Fruit fly (Drosophila melanogaster) whole organism, embryonic: ENCODE measurements around the gene Ir75d.

Source experiments
- Abd-B ChIP-seq: fragments of 200-800 bp; sonication (Bioruptor generic); optimal IDR thresholded peaks from 2 replicates; lab custom pipeline; 2018; ENCODE audit warnings: missing biosample characterization, mild to moderate bottlenecking, missing genetic modification characterization, moderate library complexity
- Awh ChIP-seq: fragments of 200-800 bp; sonication (Bioruptor generic); IDR thresholded peaks from 2 replicates; pipeline ENCODE4, ENCODE4 v1.3.6; 2022; ENCODE audit warnings: missing biosample characterization, missing genetic modification characterization
- B-H2 ChIP-seq: fragments of 200-800 bp; sonication (Bioruptor generic); optimal IDR thresholded peaks from 2 replicates; lab custom pipeline; 2018; ENCODE audit warnings: missing biosample characterization, mild to moderate bottlenecking, missing genetic modification characterization
- CG10147 ChIP-seq: fragments of 200-800 bp; sonication (Bioruptor generic); optimal IDR thresholded peaks from 2 replicates; lab custom pipeline; 2019; ENCODE audit warnings: missing biosample characterization, mild to moderate bottlenecking, missing genetic modification characterization, moderate library complexity
- CG11560 ChIP-seq: fragments of 200-800 bp; sonication (Bioruptor generic); IDR thresholded peaks from 3 replicates; pipeline ENCODE4 v1.3.6; 2022; ENCODE audit warnings: missing biosample characterization, missing genetic modification characterization
- CG11696 ChIP-seq: fragments of 200-800 bp; sonication (Bioruptor generic); IDR thresholded peaks from 2 replicates; pipeline ENCODE4 v1.3.6; 2022; ENCODE audit warnings: missing biosample characterization, missing genetic modification characterization
- CG12071 ChIP-seq: fragments of 200-800 bp; sonication (Bioruptor generic); optimal IDR thresholded peaks from 3 replicates; lab custom pipeline; 2018; ENCODE audit warnings: missing biosample characterization, mild to moderate bottlenecking, missing genetic modification characterization
- CG12236 ChIP-seq: fragments of 200-800 bp; sonication (Bioruptor generic); optimal IDR thresholded peaks from 2 replicates; lab custom pipeline; 2016; ENCODE audit warnings: missing biosample characterization, missing genetic modification characterization
- CG13123 ChIP-seq: fragments of 200-800 bp; sonication (Bioruptor generic); optimal IDR thresholded peaks from 2 replicates; lab custom pipeline; 2016; ENCODE audit warnings: missing biosample characterization, missing genetic modification characterization
- CG14014 ChIP-seq: fragments of 200-800 bp; sonication (Bioruptor generic); IDR thresholded peaks from 2 replicates; pipeline ENCODE4 v1.3.6; 2022; ENCODE audit warnings: missing biosample characterization, missing genetic modification characterization
- CG15011 ChIP-seq: fragments of 200-800 bp; sonication (Bioruptor generic); optimal IDR thresholded peaks from 3 replicates; lab custom pipeline; 2018; ENCODE audit warnings: missing biosample characterization, mild to moderate bottlenecking, missing genetic modification characterization
- CG15479 ChIP-seq: fragments of 200-800 bp; sonication (Bioruptor generic); optimal IDR thresholded peaks from 3 replicates; lab custom pipeline; 2019; ENCODE audit warnings: missing biosample characterization, mild to moderate bottlenecking, missing genetic modification characterization, moderate library complexity
- CG17359 ChIP-seq: fragments of 200-800 bp; sonication (Bioruptor generic); optimal IDR thresholded peaks from 3 replicates; lab custom pipeline; 2018; ENCODE audit warnings: missing biosample characterization, mild to moderate bottlenecking, missing genetic modification characterization, moderate library complexity
- CG17361 ChIP-seq: fragments of 200-800 bp; sonication (Bioruptor generic); IDR thresholded peaks from 3 replicates; pipeline ENCODE4 v1.3.6; 2022; ENCODE audit warnings: missing biosample characterization, missing genetic modification characterization
- CG17802 ChIP-seq: fragments of 200-800 bp; sonication (Bioruptor generic); optimal IDR thresholded peaks from 2 replicates; lab custom pipeline; 2018; ENCODE audit warnings: missing biosample characterization, mild to moderate bottlenecking, missing genetic modification characterization, moderate library complexity
- CG18764 ChIP-seq: fragments of 200-800 bp; sonication (Bioruptor generic); optimal IDR thresholded peaks from 3 replicates; lab custom pipeline; 2016; ENCODE audit warnings: missing biosample characterization, missing genetic modification characterization
- CG2889 ChIP-seq: fragments of 200-800 bp; sonication (Bioruptor generic); IDR thresholded peaks from 3 replicates; pipeline ENCODE4 v1.3.6; 2022; ENCODE audit warnings: missing biosample characterization, missing genetic modification characterization
- CG32767 ChIP-seq: fragments of 200-800 bp; sonication (Bioruptor generic); IDR thresholded peaks from 2 replicates; pipeline ENCODE4 v1.3.6; 2022; ENCODE audit warnings: missing biosample characterization, missing genetic modification characterization
- CG3995 ChIP-seq: fragments of 200-800 bp; sonication (Bioruptor generic); optimal IDR thresholded peaks from 3 replicates; lab custom pipeline; 2016; ENCODE audit warnings: missing biosample characterization, missing genetic modification characterization
- CG6654 ChIP-seq: fragments of 200-800 bp; sonication (Bioruptor generic); optimal IDR thresholded peaks from 2 replicates; lab custom pipeline; 2017; ENCODE audit warnings: missing biosample characterization, mild to moderate bottlenecking, missing genetic modification characterization
- CG8089 ChIP-seq: fragments of 200-800 bp; sonication (Bioruptor generic); optimal IDR thresholded peaks from 3 replicates; lab custom pipeline; 2016; ENCODE audit warnings: missing biosample characterization, missing genetic modification characterization
- CG8359 ChIP-seq: fragments of 200-800 bp; sonication (Bioruptor generic); optimal IDR thresholded peaks from 2 replicates; lab custom pipeline; 2017; ENCODE audit warnings: missing biosample characterization, mild to moderate bottlenecking, missing genetic modification characterization, borderline replicate concordance
- CG9932 ChIP-seq: fragments of 200-800 bp; sonication (Bioruptor generic); IDR thresholded peaks from 2 replicates; pipeline ENCODE4 v1.3.6; 2022; ENCODE audit warnings: missing biosample characterization, missing genetic modification characterization
- CoRest ChIP-seq: fragments of 200-800 bp; sonication (Bioruptor generic); optimal IDR thresholded peaks from 3 replicates; lab custom pipeline; 2018; ENCODE audit warnings: missing biosample characterization, mild to moderate bottlenecking, missing genetic modification characterization, moderate library complexity
- Deaf1 ChIP-seq: fragments of 200-800 bp; optimal IDR thresholded peaks from 3 replicates; lab custom pipeline; 2019; ENCODE audit warnings: missing biosample characterization, mild to moderate bottlenecking, missing genetic modification characterization, moderate library complexity
- Elba2 ChIP-seq: fragments of 200-800 bp; sonication (Bioruptor generic); optimal IDR thresholded peaks from 3 replicates; lab custom pipeline; 2016; ENCODE audit warnings: missing biosample characterization, missing genetic modification characterization
- HLH54F ChIP-seq: fragments of 200-800 bp; sonication (Bioruptor generic); optimal IDR thresholded peaks from 3 replicates; lab custom pipeline; 2016; ENCODE audit warnings: missing biosample characterization, missing genetic modification characterization
- Hr39 ChIP-seq: fragments of >200 bp; optimal IDR thresholded peaks from 2 replicates; lab custom pipeline; 2017
- Mad ChIP-seq: fragments of 200-800 bp; sonication (Bioruptor generic); optimal IDR thresholded peaks from 2 replicates; lab custom pipeline; 2016; ENCODE audit warnings: missing biosample characterization, missing genetic modification characterization
- Nf-YA ChIP-seq: fragments of 200-800 bp; sonication (Bioruptor generic); IDR thresholded peaks from 2 replicates; pipeline ENCODE4 v1.3.6; 2022; ENCODE audit warnings: missing biosample characterization, missing genetic modification characterization
- Side ChIP-seq: fragments of 200-800 bp; sonication (Bioruptor generic); optimal IDR thresholded peaks from 2 replicates; lab custom pipeline; 2016; ENCODE audit warnings: missing biosample characterization, missing genetic modification characterization
- YL-1 ChIP-seq: fragments of 200-800 bp; sonication (Bioruptor generic); optimal IDR thresholded peaks from 3 replicates; lab custom pipeline; 2017; ENCODE audit warnings: missing biosample characterization, mild to moderate bottlenecking, missing genetic modification characterization
- aop ChIP-seq: fragments of 200-800 bp; sonication (Bioruptor generic); IDR thresholded peaks from 2 replicates; pipeline ENCODE4 v1.3.6; 2022; ENCODE audit warnings: missing biosample characterization, missing genetic modification characterization
- ase ChIP-seq: fragments of 200-800 bp; sonication (Bioruptor generic); IDR thresholded peaks from 3 replicates; pipeline ENCODE4 v1.3.6; 2022; ENCODE audit warnings: missing biosample characterization, missing genetic modification characterization
- bcd ChIP-seq: fragments of 200-800 bp; sonication (Bioruptor generic); optimal IDR thresholded peaks from 2 replicates; lab custom pipeline; 2017; ENCODE audit warnings: missing biosample characterization, mild to moderate bottlenecking, missing genetic modification characterization
- chn ChIP-seq: fragments of 200-800 bp; sonication (Bioruptor generic); optimal IDR thresholded peaks from 2 replicates; lab custom pipeline; 2016; ENCODE audit warnings: missing biosample characterization, missing genetic modification characterization
- esg ChIP-seq: fragments of 200-800 bp; sonication (Bioruptor generic); conservative IDR thresholded peaks from 2 replicates; pipeline ENCODE4 v1.3.6; 2022; ENCODE audit warnings: missing biosample characterization, missing genetic modification characterization
- eyg ChIP-seq: fragments of 200-800 bp; sonication (Bioruptor generic); optimal IDR thresholded peaks from 3 replicates; lab custom pipeline; 2016; ENCODE audit warnings: missing biosample characterization, missing genetic modification characterization
- fu2 ChIP-seq: fragments of 200-800 bp; sonication (Bioruptor generic); optimal IDR thresholded peaks from 2 replicates; lab custom pipeline; 2016; ENCODE audit warnings: missing biosample characterization, missing genetic modification characterization
- gce ChIP-seq: fragments of 200-800 bp; sonication (Bioruptor generic); IDR thresholded peaks from 3 replicates; pipeline ENCODE4 v1.3.6; 2022; ENCODE audit warnings: missing biosample characterization, missing genetic modification characterization
- grau ChIP-seq: fragments of 200-800 bp; optimal IDR thresholded peaks from 3 replicates; lab custom pipeline; 2019; ENCODE audit warnings: missing biosample characterization, mild to moderate bottlenecking, missing genetic modification characterization, moderate library complexity
- gsb-n ChIP-seq: fragments of 200-800 bp; sonication (Bioruptor generic); optimal IDR thresholded peaks from 3 replicates; lab custom pipeline; 2018; ENCODE audit warnings: missing biosample characterization, mild to moderate bottlenecking, missing genetic modification characterization
- hkb ChIP-seq, 2 experiments: fragments of 200-800 bp in 1 of 2; fragments of >200 bp in 1 of 2; sonication (Bioruptor generic) in 1 of 2; IDR thresholded peaks in 1 of 2; optimal IDR thresholded peaks in 1 of 2; 2 replicates each; pipeline versions ENCODE4 v1.3.6 to Lab custom; 2017 to 2022; ENCODE audit warnings: missing biosample characterization in 1 of 2, missing genetic modification characterization in 1 of 2
- ken ChIP-seq: fragments of 200-800 bp; sonication (Bioruptor generic); IDR thresholded peaks from 3 replicates; pipeline ENCODE4 v1.3.6; 2022; ENCODE audit warnings: missing biosample characterization, missing genetic modification characterization
- nerfin-1 ChIP-seq: fragments of 200-800 bp; sonication (Bioruptor generic); optimal IDR thresholded peaks from 3 replicates; lab custom pipeline; 2019; ENCODE audit warnings: missing biosample characterization, mild to moderate bottlenecking, missing genetic modification characterization, moderate library complexity
- otp ChIP-seq: fragments of 200-800 bp; sonication (Bioruptor generic); IDR thresholded peaks from 3 replicates; pipeline ENCODE4, ENCODE4 v1.3.6; 2022; ENCODE audit warnings: missing biosample characterization, missing genetic modification characterization
- pb ChIP-seq: fragments of 200-800 bp; sonication (Bioruptor generic); optimal IDR thresholded peaks from 3 replicates; lab custom pipeline; 2016; ENCODE audit warnings: missing biosample characterization, missing genetic modification characterization
- pfk ChIP-seq: fragments of 200-800 bp; sonication (Bioruptor generic); optimal IDR thresholded peaks from 2 replicates; lab custom pipeline; 2018; ENCODE audit warnings: missing biosample characterization, mild to moderate bottlenecking, missing genetic modification characterization, moderate library complexity
- tio ChIP-seq: fragments of 200-800 bp; sonication (Bioruptor generic); optimal IDR thresholded peaks from 2 replicates; lab custom pipeline; 2017; ENCODE audit warnings: missing biosample characterization, missing genetic modification characterization, inconsistent platforms
- trem ChIP-seq: fragments of 200-800 bp; optimal IDR thresholded peaks from 3 replicates; lab custom pipeline; 2019; ENCODE audit warnings: missing biosample characterization, mild to moderate bottlenecking, missing genetic modification characterization, moderate library complexity
- ttk ChIP-seq: fragments of 200-800 bp; sonication (Bioruptor generic); IDR thresholded peaks from 2 replicates; pipeline ENCODE4 v2.1.2; 2022; ENCODE audit warnings: missing biosample characterization, missing genetic modification characterization
- unc-4 ChIP-seq: fragments of 200-800 bp; sonication (Bioruptor generic); IDR thresholded peaks from 2 replicates; pipeline ENCODE4 v1.3.6; 2022; ENCODE audit warnings: missing biosample characterization, missing genetic modification characterization; ENCODE audit not compliant: partially characterized antibody
- yki ChIP-seq: fragments of >200 bp; optimal IDR thresholded peaks from 3 replicates; lab custom pipeline; 2018

Ir75d gene

DNA sequence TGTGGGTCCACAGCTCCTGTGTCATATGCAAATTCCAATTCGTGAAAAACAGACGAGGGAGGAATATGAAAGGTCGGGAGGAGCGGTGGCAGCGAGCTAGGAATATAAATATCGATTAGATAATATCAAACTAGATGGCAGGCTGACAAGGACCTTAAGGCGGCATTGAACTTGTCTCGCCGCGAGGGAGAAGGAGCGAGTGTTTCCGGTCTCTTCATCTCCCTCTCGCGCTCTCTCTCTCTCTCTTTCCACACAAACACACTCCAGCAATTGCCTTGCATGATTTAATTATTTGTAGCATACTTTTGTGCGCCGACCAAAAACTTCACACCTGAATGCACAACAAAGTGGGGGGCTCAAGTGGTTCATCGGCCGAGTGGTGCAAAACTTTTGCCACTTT is 36.0 kb upstream of the Ir75d start (continued):
- TF ChIP-seq ttk: 0 out of 2 replicates have a peak, but pooled peaks have one; percentile 18
- peak; percentile 11 for TF ChIP-seq bcd (GFP tag; lab: Kevin White, UChicago)
- TF ChIP-seq nerfin-1 (tag; lab: Kevin White, UChicago): no peak
- TF ChIP-seq CG11560: no peak
- TF ChIP-seq Elba2: no peak
- TF ChIP-seq CG18764 (GFP tag; lab: Kevin White, UChicago): no peak
- TF ChIP-seq CG17359 (tag; lab: Kevin White, UChicago): no peak
- no peak for TF ChIP-seq fu2 (GFP tag; lab: Kevin White, UChicago)
- no peak for TF ChIP-seq grau (tag; lab: Kevin White, UChicago)
- no peak for TF ChIP-seq CG3995 (GFP tag; lab: Kevin White, UChicago)
- no peak for TF ChIP-seq CG9932 (GFP tag; lab: Robert Waterston, UW)
- TF ChIP-seq CG10147 (GFP tag; lab: Kevin White, UChicago): no peak
- TF ChIP-seq CG14014: no peak
- TF ChIP-seq pfk (GFP tag; lab: Kevin White, UChicago): no peak
- no peak for TF ChIP-seq CG8359 (GFP tag; lab: Kevin White, UChicago)
- TF ChIP-seq CG15011 (GFP tag; lab: Kevin White, UChicago): no peak
- TF ChIP-seq pb (GFP tag; lab: Kevin White, UChicago): no peak
- no peak for TF ChIP-seq gce (GFP tag; lab: Robert Waterston, UW)
- TF ChIP-seq Hr39: no peak
- TF ChIP-seq esg (GFP tag; lab: Robert Waterston, UW): no peak
- TF ChIP-seq CG6654: no peak
- no peak for TF ChIP-seq CG12236 (GFP tag; lab: Kevin White, UChicago)
- TF ChIP-seq ken (GFP tag; lab: Robert Waterston, UW): 0 out of 3 replicates have a peak, but pooled peaks have one; percentile 8
- no peak for TF ChIP-seq CoRest (tag; lab: Kevin White, UChicago)
- TF ChIP-seq CG15479 (GFP tag; lab: Kevin White, UChicago): no peak
- no peak for TF ChIP-seq CG17802
- TF ChIP-seq eyg: no peak
- no peak for TF ChIP-seq CG17361 (GFP tag; lab: Robert Waterston, UW)
- TF ChIP-seq Awh (GFP tag; lab: Robert Waterston, UW): no peak
- TF ChIP-seq Mad (GFP tag; lab: Kevin White, UChicago): no peak
- no peak for TF ChIP-seq CG8089 (GFP tag; lab: Kevin White, UChicago)
- no peak; the same call in 1 of the 2 replicates for TF ChIP-seq aop (GFP tag; lab: Robert Waterston, UW)
- no peak for TF ChIP-seq CG13123 (GFP tag; lab: Kevin White, UChicago)
- TF ChIP-seq Nf-YA (GFP tag; lab: Robert Waterston, UW): peak; percentile 20; the same call in 1 of the 2 replicates
- TF ChIP-seq CG2889 (GFP tag; lab: Robert Waterston, UW): no peak
- TF ChIP-seq Abd-B: no peak
- no peak for TF ChIP-seq tio
- TF ChIP-seq ase (GFP tag; lab: Robert Waterston, UW): no peak
- TF ChIP-seq CG12071 (GFP tag; lab: Kevin White, UChicago): no peak
- no peak for TF ChIP-seq B-H2 (GFP tag; lab: Kevin White, UChicago)
- no peak for TF ChIP-seq yki
- no peak for TF ChIP-seq HLH54F
- 0 out of 3 replicates have a peak, but pooled peaks have one; percentile 24 for TF ChIP-seq otp (GFP tag; lab: Robert Waterston, UW)
- TF ChIP-seq YL-1: no peak
- TF ChIP-seq unc-4: no peak
- TF ChIP-seq trem (tag; lab: Kevin White, UChicago): no peak
- TF ChIP-seq CG32767 (GFP tag; lab: Robert Waterston, UW): no peak
- TF ChIP-seq Side (GFP tag; lab: Kevin White, UChicago): no peak
- TF ChIP-seq Deaf1 (tag; lab: Kevin White, UChicago): no peak
- no peak for TF ChIP-seq hkb (optimal IDR thresholded peaks at IDR 0.05; lab: Kevin White, UChicago)
- TF ChIP-seq hkb (GFP tag; IDR thresholded peaks at IDR 0.05; lab: Robert Waterston, UW): no peak
- TF ChIP-seq chn (GFP tag; lab: Kevin White, UChicago): no peak
- no peak for TF ChIP-seq gsb-n (tag; lab: Kevin White, UChicago)
- no peak for TF ChIP-seq CG11696
